Worm (Caenorhabditis elegans) whole organism, early embryonic: ENCODE measurements around the gene pqn-16.
A peak's percentile ranks its signal among the peaks of the same experiment; 100 is the strongest.

ENCODE experiments used
- B0310.2 ChIP-seq: sonication (generic microtip); optimal IDR thresholded peaks from 2 replicates; lab custom pipeline; 2016; ENCODE audit warnings: mild to moderate bottlenecking, missing genetic modification characterization, missing compliant biosample characterization
- F13C5.2 ChIP-seq: sonication (generic microtip); optimal IDR thresholded peaks from 2 replicates; lab custom pipeline; 2017; ENCODE audit warnings: mild to moderate bottlenecking, missing genetic modification characterization, inconsistent platforms, missing compliant biosample characterization
- aly-1 ChIP-seq: sonication (generic microtip); optimal IDR thresholded peaks from 2 replicates; lab custom pipeline; 2016; ENCODE audit warnings: missing genetic modification characterization, missing compliant biosample characterization
- ama-1 ChIP-seq: fragments of 150-350 bp; optimal IDR thresholded peaks from 2 replicates; lab custom pipeline; 2014
- ceh-13 ChIP-seq: fragments of 200-800 bp; sonication (Bioruptor generic); optimal IDR thresholded peaks from 2 replicates; lab custom pipeline; 2018; ENCODE audit warnings: mild to moderate bottlenecking, missing genetic modification characterization, missing compliant biosample characterization
- ceh-36 ChIP-seq: sonication (generic microtip); optimal IDR thresholded peaks from 2 replicates; lab custom pipeline; 2016; ENCODE audit warnings: missing genetic modification characterization, inconsistent platforms, missing compliant biosample characterization
- ets-7 ChIP-seq: sonication (generic microtip); optimal IDR thresholded peaks from 2 replicates; lab custom pipeline; 2016; ENCODE audit warnings: missing genotype, missing genetic modification characterization, missing compliant biosample characterization
- flt-1 ChIP-seq: fragments of 200-800 bp; sonication (Bioruptor generic); IDR thresholded peaks from 2 replicates; pipeline ENCODE4 v1.3.6; 2022; ENCODE audit warnings: missing genetic modification characterization, missing compliant biosample characterization
- hmbx-1 ChIP-seq: sonication (generic microtip); optimal IDR thresholded peaks from 2 replicates; lab custom pipeline; 2016; ENCODE audit warnings: mild to moderate bottlenecking, missing genetic modification characterization, missing compliant biosample characterization
- hmg-4 ChIP-seq: fragments of 200-800 bp; sonication (Bioruptor generic); optimal IDR thresholded peaks from 2 replicates; lab custom pipeline; 2018; ENCODE audit warnings: mild to moderate bottlenecking, missing genetic modification characterization, missing compliant biosample characterization
- hnd-1 ChIP-seq: sonication (generic microtip); optimal IDR thresholded peaks from 2 replicates; lab custom pipeline; 2016; ENCODE audit warnings: missing genetic modification characterization, missing compliant biosample characterization
- pes-1 ChIP-seq: fragments of 200-800 bp; sonication (Bioruptor generic); IDR thresholded peaks from 2 replicates; pipeline ENCODE4 v1.3.6; 2022; ENCODE audit warnings: missing genetic modification reagents, missing genetic modification characterization, missing compliant biosample characterization
- scrt-1 ChIP-seq: fragments of 200-800 bp; sonication (Bioruptor generic); IDR thresholded peaks from 2 replicates; pipeline ENCODE4 v1.3.6; 2022; ENCODE audit warnings: missing genetic modification characterization, missing compliant biosample characterization
- sea-1 ChIP-seq: fragments of 200-800 bp; sonication (Bioruptor generic); conservative IDR thresholded peaks from 2 replicates; pipeline ENCODE4 v1.3.6; 2022; ENCODE audit warnings: missing genetic modification characterization, missing compliant biosample characterization
- tbx-11 ChIP-seq: fragments of 200-800 bp; sonication (Bioruptor generic); IDR thresholded peaks from 2 replicates; pipeline ENCODE4 v1.3.6; 2022; ENCODE audit warnings: missing genetic modification characterization, missing compliant biosample characterization
- tbx-37 ChIP-seq: fragments of 200-800 bp; sonication (Bioruptor generic); conservative IDR thresholded peaks from 2 replicates; pipeline ENCODE4 v1.3.6; 2022; ENCODE audit warnings: missing genetic modification reagents, missing genetic modification characterization, missing compliant biosample characterization
- tra-4 ChIP-seq: sonication (generic microtip); optimal IDR thresholded peaks from 2 replicates; lab custom pipeline; 2017; ENCODE audit warnings: missing genetic modification characterization, missing compliant biosample characterization

pqn-16 gene

ce11 chrV:9163897-9164296, 10.0 kb upstream of the pqn-16 start:
- TF ChIP-seq hnd-1 (tag; lab: Kevin White, UChicago), result no peak
- TF ChIP-seq hmbx-1 (tag; lab: Kevin White, UChicago), result no peak
- no peak for TF ChIP-seq tra-4 (tag; lab: Kevin White, UChicago)

- TF ChIP-seq tbx-37 (GFP tag; lab: Robert Waterston, UW) (no peak), hmg-4 (GFP tag; lab: Kevin White, UChicago) (no peak), F13C5.2 (tag; lab: Kevin White, UChicago) (no peak), tbx-11 (no peak), tra-4 (tag; lab: Kevin White, UChicago) (no peak)
These were observed 8.7 kb upstream of the pqn-16 start, which contains the start of gene col-10 for ce11 chrV:9165073-9165699. TSS of gene col-10 (minus strand) at chrV:9165307.

ce11 chrV:9166306-9166705, 7.6 kb upstream of the pqn-16 start:
- TF ChIP-seq pes-1 (GFP tag; lab: Robert Waterston, UW) (no peak), sea-1 (GFP tag; lab: Robert Waterston, UW) (no peak), F13C5.2 (tag; lab: Kevin White, UChicago) (no peak), ets-7 (tag; lab: Kevin White, UChicago) (no peak), hmg-4 (GFP tag; lab: Kevin White, UChicago) (no peak), scrt-1 (GFP tag; lab: Robert Waterston, UW) (no peak), ceh-36 (tag; lab: Kevin White, UChicago) (no peak), ama-1 (no peak), hnd-1 (tag; lab: Kevin White, UChicago) (no peak), flt-1 (GFP tag; lab: Robert Waterston, UW) (no peak), tbx-37 (GFP tag; lab: Robert Waterston, UW) (no peak), hmbx-1 (tag; lab: Kevin White, UChicago) (no peak)

- TF ChIP-seq tbx-11 (no peak), B0310.2 (tag; lab: Kevin White, UChicago) (no peak), flt-1 (GFP tag; lab: Robert Waterston, UW) (no peak), hmbx-1 (tag; lab: Kevin White, UChicago) (no peak), ceh-36 (tag; lab: Kevin White, UChicago) (no peak), tra-4 (tag; lab: Kevin White, UChicago) (no peak), ets-7 (tag; lab: Kevin White, UChicago) (no peak), pes-1 (GFP tag; lab: Robert Waterston, UW) (no peak), ama-1 (no peak), ceh-13 (GFP tag; lab: Kevin White, UChicago) (no peak), hmg-4 (GFP tag; lab: Kevin White, UChicago) (no peak), F13C5.2 (tag; lab: Kevin White, UChicago) (no peak), tbx-37 (GFP tag; lab: Robert Waterston, UW) (no peak), scrt-1 (GFP tag; lab: Robert Waterston, UW) (no peak), aly-1 (tag; lab: Kevin White, UChicago) (no peak), sea-1 (GFP tag; lab: Robert Waterston, UW) (no peak), hnd-1 (tag; lab: Kevin White, UChicago) (no peak)
These were observed 5.8 kb upstream of the pqn-16 start, which contains the start of gene B0222.11 for ce11 chrV:9168089-9168488. TSS of gene B0222.11 (minus strand) at chrV:9168189.

- TF ChIP-seq hmbx-1 (tag; lab: Kevin White, UChicago) (no peak), ceh-36 (tag; lab: Kevin White, UChicago) (no peak), hmg-4 (GFP tag; lab: Kevin White, UChicago) (no peak), ceh-13 (GFP tag; lab: Kevin White, UChicago) (no peak), scrt-1 (GFP tag; lab: Robert Waterston, UW) (no peak), F13C5.2 (tag; lab: Kevin White, UChicago) (no peak), tra-4 (tag; lab: Kevin White, UChicago) (no peak), tbx-37 (GFP tag; lab: Robert Waterston, UW) (no peak), ama-1 (no peak), ets-7 (tag; lab: Kevin White, UChicago) (no peak), sea-1 (GFP tag; lab: Robert Waterston, UW) (no peak), pes-1 (GFP tag; lab: Robert Waterston, UW) (no peak), hnd-1 (tag; lab: Kevin White, UChicago) (no peak), aly-1 (tag; lab: Kevin White, UChicago) (no peak), tbx-11 (no peak), B0310.2 (tag; lab: Kevin White, UChicago) (no peak), flt-1 (GFP tag; lab: Robert Waterston, UW) (no peak)
These were observed 900 bp upstream of the pqn-16 start, which contains the start of gene gad-3 for ce11 chrV:9172989-9173388. TSS of gene gad-3 (minus strand) at chrV:9173005.

DNA sequence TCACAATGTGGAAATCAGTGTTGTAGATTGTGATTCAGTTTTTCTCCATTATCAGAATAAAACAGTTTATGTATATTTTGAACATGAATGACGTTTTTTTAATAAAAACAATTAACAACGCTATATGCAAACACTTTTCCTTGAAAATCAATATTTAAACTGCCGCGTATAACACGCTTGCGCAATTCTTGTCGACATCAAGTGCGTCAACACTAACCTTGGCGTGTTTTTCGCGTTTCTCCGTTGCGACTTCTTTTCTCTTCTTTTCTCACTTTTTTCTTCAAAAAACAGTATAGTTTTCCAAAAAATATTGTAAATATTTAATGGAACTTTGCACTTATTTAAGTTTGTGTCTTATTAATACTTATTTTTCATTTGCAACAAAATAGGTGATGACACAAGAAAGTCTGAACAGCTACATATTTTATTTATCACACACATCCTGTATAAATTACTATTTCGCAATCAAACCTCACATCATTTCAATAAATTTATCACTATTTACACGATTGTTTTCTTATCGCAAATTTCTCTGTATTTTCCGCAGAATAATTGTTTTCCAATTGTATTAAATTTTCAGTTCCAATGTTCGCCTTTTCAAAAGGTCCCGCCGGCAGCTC, 1.4 kb downstream of the pqn-16 start, which contains the start of gene spas-1:
spas-1 (plus strand) TSS at position 572 of the 620 bp plus-strand sequence.
- TF ChIP-seq ceh-13 (GFP tag; lab: Kevin White, UChicago), result no peak
- no peak for TF ChIP-seq B0310.2 (tag; lab: Kevin White, UChicago)
- TF ChIP-seq F13C5.2 (tag; lab: Kevin White, UChicago), result peak; percentile 84
- TF ChIP-seq ceh-36 (tag; lab: Kevin White, UChicago), result peak; percentile 35
- TF ChIP-seq tbx-11, result peak; percentile 57; the same call in 1 of the 2 replicates
- TF ChIP-seq hnd-1 (tag; lab: Kevin White, UChicago), result peak; percentile 36
